Worm (Caenorhabditis elegans) whole organism, L4/young adult: ENCODE measurements around the gene Y56A3A.28.

Experiments used
- W03F9.2 ChIP-seq: fragments of 150-350 bp; optimal IDR thresholded peaks from 2 replicates; lab custom pipeline; 2014; ENCODE audit warnings: missing biosample characterization, missing genetic modification characterization
- him-1 ChIP-seq: sonication (generic microtip); optimal IDR thresholded peaks from 2 replicates; lab custom pipeline; 2016; ENCODE audit warnings: missing genotype, missing genetic modification reagents, missing genetic modification characterization, missing compliant biosample characterization

DNA sequence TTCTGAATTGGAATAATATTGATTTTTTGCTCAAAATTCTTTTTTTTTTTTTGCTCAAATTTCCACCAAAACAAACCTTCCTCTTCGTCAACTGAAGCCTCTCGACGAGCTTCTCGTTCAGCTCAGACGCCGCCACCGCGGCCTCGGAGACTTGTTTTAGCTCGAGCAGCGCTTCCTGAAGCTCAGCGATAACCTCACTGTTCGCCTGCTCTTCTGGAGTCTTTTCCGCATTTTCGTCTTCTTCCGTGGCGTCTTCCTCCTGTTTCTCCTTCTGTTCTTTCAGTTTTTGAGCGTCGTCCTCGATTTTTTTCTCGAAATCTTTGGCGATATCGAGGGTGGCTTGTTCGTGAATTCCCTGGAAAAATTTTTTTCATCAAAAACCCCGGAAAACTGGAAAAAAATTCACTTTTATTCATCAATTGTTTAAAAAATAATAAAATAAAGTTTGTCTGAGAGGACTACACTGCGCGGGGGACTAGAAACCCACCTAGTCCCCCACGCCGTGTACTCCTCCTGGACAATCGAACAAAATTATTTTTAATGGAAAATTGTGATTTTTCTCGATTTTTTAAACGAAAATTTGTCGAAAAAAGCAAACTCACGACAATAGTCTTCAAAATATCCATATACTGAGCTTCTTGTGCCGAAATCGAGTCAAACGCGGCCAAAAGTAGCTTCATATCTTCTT, 25.0 kb downstream of the Y56A3A.28 start:
- TF ChIP-seq W03F9.2 (tag; lab: Kevin White, UChicago) = peak; percentile 74
- TF ChIP-seq him-1 (tag; lab: Kevin White, UChicago) = peak; percentile 89
